Fruit fly (Drosophila melanogaster) whole organism, embryonic: ENCODE data around the gene CG10750.

Experiments used
- Atf6 ChIP-seq: fragments of 200-800 bp; sonication (Bioruptor generic); IDR thresholded peaks from 2 replicates; pipeline ENCODE4 v1.3.6; 2022; ENCODE audit warnings: missing biosample characterization, missing genetic modification characterization
- Bgb ChIP-seq: fragments of 200-800 bp; sonication (Bioruptor generic); IDR thresholded peaks from 2 replicates; pipeline ENCODE4 v1.3.6; 2022; ENCODE audit warnings: missing biosample characterization, missing genetic modification characterization; ENCODE audit not compliant: partially characterized antibody
- BtbVII ChIP-seq: fragments of 200-800 bp; sonication (Bioruptor generic); optimal IDR thresholded peaks from 3 replicates; lab custom pipeline; 2017; ENCODE audit warnings: missing biosample characterization, mild to moderate bottlenecking, missing genetic modification characterization
- C15 ChIP-seq: fragments of 200-800 bp; sonication (Bioruptor generic); IDR thresholded peaks from 3 replicates; pipeline ENCODE4 v1.3.6; 2022; ENCODE audit warnings: missing biosample characterization, missing genetic modification characterization
- CG10654 ChIP-seq: fragments of 200-800 bp; sonication (Bioruptor generic); optimal IDR thresholded peaks from 2 replicates; lab custom pipeline; 2016; ENCODE audit warnings: missing biosample characterization, missing genetic modification characterization
- CG11695 ChIP-seq: fragments of 200-800 bp; sonication (Bioruptor generic); IDR thresholded peaks from 3 replicates; pipeline ENCODE4 v1.3.6; 2022; ENCODE audit warnings: missing biosample characterization, missing genetic modification characterization
- CG12219 ChIP-seq: fragments of 200-800 bp; sonication (Bioruptor generic); optimal IDR thresholded peaks from 3 replicates; lab custom pipeline; 2018; ENCODE audit warnings: missing biosample characterization, mild to moderate bottlenecking, missing genetic modification characterization
- CG1233 ChIP-seq: fragments of 200-800 bp; sonication (Bioruptor generic); optimal IDR thresholded peaks from 4 replicates; lab custom pipeline; 2018; ENCODE audit warnings: missing biosample characterization, mild to moderate bottlenecking, missing genetic modification characterization
- CG15514 ChIP-seq: fragments of 200-800 bp; sonication (Bioruptor generic); optimal IDR thresholded peaks from 3 replicates; lab custom pipeline; 2017; ENCODE audit warnings: missing biosample characterization, missing genetic modification characterization, mild to moderate bottlenecking, moderate library complexity, missing genetic modification reagents
- CG1792 ChIP-seq: fragments of 200-800 bp; sonication (Bioruptor generic); optimal IDR thresholded peaks from 2 replicates; lab custom pipeline; 2016; ENCODE audit warnings: missing biosample characterization, missing genetic modification characterization
- CG18011 ChIP-seq: fragments of 200-800 bp; sonication (Bioruptor generic); optimal IDR thresholded peaks from 2 replicates; lab custom pipeline; 2017; ENCODE audit warnings: missing biosample characterization, missing genetic modification characterization, mild to moderate bottlenecking, moderate library complexity, missing genotype
- CG2202 ChIP-seq: fragments of 200-800 bp; sonication (Bioruptor generic); optimal IDR thresholded peaks from 2 replicates; lab custom pipeline; 2018; ENCODE audit warnings: missing biosample characterization, mild to moderate bottlenecking, missing genetic modification characterization
- CG31441 ChIP-seq: fragments of 200-800 bp; sonication (Bioruptor generic); IDR thresholded peaks from 2 replicates; pipeline ENCODE4 v1.3.6; 2022; ENCODE audit warnings: missing biosample characterization, missing genetic modification characterization
- CG4404 ChIP-seq: fragments of 200-800 bp; sonication (Bioruptor generic); IDR thresholded peaks from 2 replicates; pipeline ENCODE4 v1.3.6; 2022; ENCODE audit warnings: missing biosample characterization, missing genetic modification characterization
- CG8388 ChIP-seq: fragments of 200-800 bp; sonication (Bioruptor generic); optimal IDR thresholded peaks from 2 replicates; lab custom pipeline; 2019; ENCODE audit warnings: missing biosample characterization, mild to moderate bottlenecking, missing genetic modification characterization, moderate library complexity
- CG9609 ChIP-seq: fragments of 200-800 bp; sonication (Bioruptor generic); optimal IDR thresholded peaks from 3 replicates; lab custom pipeline; 2016; ENCODE audit warnings: missing biosample characterization, missing genetic modification characterization
- CoRest ChIP-seq: fragments of 200-800 bp; sonication (Bioruptor generic); optimal IDR thresholded peaks from 3 replicates; lab custom pipeline; 2018; ENCODE audit warnings: missing biosample characterization, mild to moderate bottlenecking, missing genetic modification characterization, moderate library complexity
- D ChIP-seq, 2 experiments: fragments of 200-800 bp in 1 of 2; fragments of >200 bp in 1 of 2; sonication (Bioruptor generic) in 1 of 2; optimal IDR thresholded peaks; 2 replicates in 1 of 2; 3 replicates in 1 of 2; lab custom pipeline; 2017; ENCODE audit warnings: mild to moderate bottlenecking in 1 of 2, missing biosample characterization in 1 of 2, missing genetic modification characterization in 1 of 2, missing genetic modification reagents in 1 of 2
- Dip2 ChIP-seq: fragments of 200-800 bp; sonication (Bioruptor generic); IDR thresholded peaks from 2 replicates; pipeline ENCODE4 v1.3.6; 2022; ENCODE audit warnings: missing biosample characterization, missing genetic modification characterization
- Drgx ChIP-seq: fragments of 200-800 bp; sonication (Bioruptor generic); IDR thresholded peaks from 2 replicates; pipeline ENCODE4 v1.3.6; 2022; ENCODE audit warnings: missing biosample characterization, missing genetic modification characterization
- GATAe ChIP-seq: fragments of 200-800 bp; sonication (Bioruptor generic); conservative IDR thresholded peaks from 2 replicates; pipeline ENCODE4 v1.3.6; 2022; ENCODE audit warnings: missing biosample characterization, missing genetic modification characterization
- Hr78 ChIP-seq, 2 experiments: fragments of 200-800 bp in 1 of 2; fragments of >200 bp in 1 of 2; sonication (Bioruptor generic) in 1 of 2; optimal IDR thresholded peaks; 2 replicates each; lab custom pipeline; 2017 to 2019; ENCODE audit warnings: missing biosample characterization in 2 of 2, missing genetic modification characterization in 2 of 2, mild to moderate bottlenecking in 1 of 2, moderate library complexity in 1 of 2
- Med ChIP-seq: fragments of 200-800 bp; sonication (Bioruptor generic); peaks from one replicate; lab custom pipeline; 2016; ENCODE audit warnings: missing biosample characterization, missing genetic modification characterization, mild to moderate bottlenecking, inconsistent platforms, moderate library complexity
- Mrtf ChIP-seq: fragments of 200-800 bp; sonication (Bioruptor generic); IDR thresholded peaks from 3 replicates; pipeline ENCODE4 v1.3.6; 2022; ENCODE audit warnings: missing biosample characterization, missing genetic modification characterization
- NC2β ChIP-seq: fragments of 200-800 bp; sonication (Bioruptor generic); optimal IDR thresholded peaks from 2 replicates; lab custom pipeline; 2016; ENCODE audit warnings: missing biosample characterization, missing genetic modification characterization
- NfI ChIP-seq: fragments of 200-800 bp; sonication (Bioruptor generic); optimal IDR thresholded peaks from 3 replicates; lab custom pipeline; 2018; ENCODE audit warnings: missing biosample characterization, mild to moderate bottlenecking, missing genetic modification characterization, moderate library complexity
- Pdp1 ChIP-seq, 2 experiments: fragments of 200-800 bp; sonication (Bioruptor generic); optimal IDR thresholded peaks; 3 replicates each; lab custom pipeline; 2016; ENCODE audit warnings: missing biosample characterization in 2 of 2, missing genetic modification characterization in 2 of 2, mild to moderate bottlenecking in 1 of 2, moderate library complexity in 1 of 2
- Sox102F ChIP-seq: fragments of 200-800 bp; sonication (Bioruptor generic); optimal IDR thresholded peaks from 2 replicates; lab custom pipeline; 2018; ENCODE audit warnings: missing biosample characterization, mild to moderate bottlenecking, missing genetic modification characterization, moderate library complexity
- Stat92E ChIP-seq, 3 experiments: fragments of >200 bp in 2 of 3; fragments of 200-800 bp in 1 of 3; sonication (Bioruptor generic) in 1 of 3; optimal IDR thresholded peaks; 2 replicates each; lab custom pipeline; 2017 to 2019; ENCODE audit warnings: missing biosample characterization in 3 of 3, missing genetic modification characterization in 3 of 3, mild to moderate bottlenecking in 1 of 3, moderate library complexity in 1 of 3
- Trl ChIP-seq, 3 experiments: fragments of >200 bp in 2 of 3; fragments of 200-800 bp in 1 of 3; sonication (Bioruptor generic) in 1 of 3; optimal IDR thresholded peaks; 2 replicates in 1 of 3; 3 replicates in 2 of 3; lab custom pipeline; 2016 to 2017; ENCODE audit warnings: missing biosample characterization in 1 of 3, missing genetic modification characterization in 1 of 3
- bowl ChIP-seq: fragments of 200-800 bp; sonication (Bioruptor generic); IDR thresholded peaks from 2 replicates; pipeline ENCODE4 v1.3.6; 2022; ENCODE audit warnings: missing biosample characterization, missing genetic modification characterization
- chm ChIP-seq: fragments of 200-800 bp; sonication (Bioruptor generic); IDR thresholded peaks from 2 replicates; pipeline ENCODE4 v1.3.6; 2022; ENCODE audit warnings: missing biosample characterization, missing genetic modification characterization
- exex ChIP-seq: fragments of 200-800 bp; sonication (Bioruptor generic); optimal IDR thresholded peaks from 4 replicates; lab custom pipeline; 2018; ENCODE audit warnings: missing biosample characterization, mild to moderate bottlenecking, missing genetic modification characterization, moderate library complexity
- fru ChIP-seq: fragments of >200 bp; optimal IDR thresholded peaks from 2 replicates; lab custom pipeline; 2017
- gce ChIP-seq: fragments of 200-800 bp; sonication (Bioruptor generic); IDR thresholded peaks from 3 replicates; pipeline ENCODE4 v1.3.6; 2022; ENCODE audit warnings: missing biosample characterization, missing genetic modification characterization
- gem ChIP-seq: fragments of 200-800 bp; sonication (Bioruptor generic); optimal IDR thresholded peaks from 2 replicates; lab custom pipeline; 2019; ENCODE audit warnings: missing biosample characterization, mild to moderate bottlenecking, missing genetic modification characterization, moderate library complexity
- gfzf ChIP-seq: fragments of 200-800 bp; sonication (Bioruptor generic); optimal IDR thresholded peaks from 2 replicates; lab custom pipeline; 2016; ENCODE audit warnings: missing biosample characterization, mild to moderate bottlenecking, missing genetic modification characterization, moderate library complexity
- gsb-n ChIP-seq: fragments of 200-800 bp; sonication (Bioruptor generic); optimal IDR thresholded peaks from 3 replicates; lab custom pipeline; 2018; ENCODE audit warnings: missing biosample characterization, mild to moderate bottlenecking, missing genetic modification characterization
- kay ChIP-seq: fragments of 200-800 bp; sonication (Bioruptor generic); optimal IDR thresholded peaks from 2 replicates; lab custom pipeline; 2016; ENCODE audit warnings: missing biosample characterization, missing genetic modification characterization
- lab ChIP-seq: fragments of 200-800 bp; sonication (Bioruptor generic); optimal IDR thresholded peaks from 3 replicates; lab custom pipeline; 2017; ENCODE audit warnings: missing biosample characterization, missing genetic modification characterization, mild to moderate bottlenecking, moderate library complexity, missing genetic modification reagents
- org-1 ChIP-seq: fragments of 200-800 bp; sonication (Bioruptor generic); optimal IDR thresholded peaks from 2 replicates; lab custom pipeline; 2017; ENCODE audit warnings: missing biosample characterization, missing genetic modification characterization
- p53 ChIP-seq: fragments of 200-800 bp; sonication (Bioruptor generic); optimal IDR thresholded peaks from 2 replicates; lab custom pipeline; 2016; ENCODE audit warnings: missing biosample characterization, missing genetic modification characterization
- row ChIP-seq: fragments of 200-800 bp; sonication (Bioruptor generic); IDR thresholded peaks from 3 replicates; pipeline ENCODE4 v1.3.6; 2022; ENCODE audit warnings: missing biosample characterization, missing genetic modification characterization
- sd ChIP-seq: fragments of 200-800 bp; sonication (Bioruptor generic); optimal IDR thresholded peaks from 3 replicates; lab custom pipeline; 2018; ENCODE audit warnings: missing biosample characterization, mild to moderate bottlenecking, missing genetic modification characterization, moderate library complexity
- stwl ChIP-seq: fragments of 200-800 bp; sonication (Bioruptor generic); optimal IDR thresholded peaks from 3 replicates; lab custom pipeline; 2018; ENCODE audit warnings: missing biosample characterization, mild to moderate bottlenecking, missing genetic modification characterization, moderate library complexity
- tll ChIP-seq, 2 experiments: fragments of 200-800 bp in 1 of 2; fragments of >200 bp in 1 of 2; sonication (Bioruptor generic) in 1 of 2; optimal IDR thresholded peaks; 2 replicates each; lab custom pipeline; 2017 to 2019; ENCODE audit warnings: missing biosample characterization in 2 of 2, missing genetic modification characterization in 2 of 2, mild to moderate bottlenecking in 1 of 2, moderate library complexity in 1 of 2
- tna ChIP-seq: fragments of 200-800 bp; sonication (Bioruptor generic); IDR thresholded peaks from 2 replicates; pipeline ENCODE4 v1.3.6; 2022; ENCODE audit warnings: missing biosample characterization, missing genetic modification characterization; ENCODE audit not compliant: partially characterized antibody
- trem ChIP-seq: fragments of 200-800 bp; optimal IDR thresholded peaks from 3 replicates; lab custom pipeline; 2019; ENCODE audit warnings: missing biosample characterization, mild to moderate bottlenecking, missing genetic modification characterization, moderate library complexity
- wek ChIP-seq: fragments of 200-800 bp; sonication (Bioruptor generic); optimal IDR thresholded peaks from 3 replicates; lab custom pipeline; 2018; ENCODE audit warnings: missing biosample characterization, mild to moderate bottlenecking, missing genetic modification characterization, moderate library complexity

Gene CG10750

DNA sequence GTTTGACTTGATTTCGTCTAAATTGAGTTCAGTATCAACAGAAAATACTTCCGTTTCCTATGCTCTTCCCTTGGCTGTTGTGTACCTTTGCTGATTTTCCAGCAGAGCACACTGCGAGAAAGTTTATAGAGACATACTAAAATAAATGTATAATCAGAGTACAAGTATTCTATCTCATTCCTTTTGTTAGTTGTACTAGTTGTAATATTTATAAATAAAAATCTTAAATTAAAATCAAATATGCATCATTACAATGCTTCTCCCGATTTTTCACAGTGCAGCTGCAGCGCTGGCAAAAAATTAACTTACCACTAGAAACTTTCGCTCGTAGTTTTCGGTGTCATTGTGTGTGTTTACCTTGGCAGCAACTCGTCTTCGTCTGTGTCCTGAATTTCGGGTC lies 35.0 kb downstream of the CG10750 start (continued):
- TF ChIP-seq Hr78 (GFP tag; optimal IDR thresholded peaks at IDR 0.05; lab: Kevin White, UChicago) (no peak), CG8388 (GFP tag; lab: Kevin White, UChicago) (peak; percentile 57), CG12219 (GFP tag; lab: Kevin White, UChicago) (peak; percentile 21), CG2202 (tag; lab: Kevin White, UChicago) (peak; percentile 47), kay (GFP tag; lab: Kevin White, UChicago) (no peak), Med (GFP tag; lab: Kevin White, UChicago) (peak; percentile 74), CG10654 (GFP tag; lab: Kevin White, UChicago) (no peak), Drgx (GFP tag; lab: Robert Waterston, UW) (no peak), CG15514 (GFP tag; lab: Kevin White, UChicago) (peak; percentile 2), Sox102F (GFP tag; lab: Kevin White, UChicago) (peak; percentile 57), sd (tag; lab: Kevin White, UChicago) (no peak), exex (tag; lab: Kevin White, UChicago) (no peak), tna (no peak), Atf6 (GFP tag; lab: Robert Waterston, UW) (peak; percentile 54; the same call in 1 of the 2 replicates), CG31441 (peak; percentile 69), GATAe (no peak), BtbVII (GFP tag; lab: Kevin White, UChicago) (peak; percentile 5), Pdp1 (GFP tag; optimal IDR thresholded peaks at IDR 0.05; lab: Kevin White, UChicago) (peak; percentile 32 to 48), fru (lab: Kevin White, UChicago) (no peak), D (optimal IDR thresholded peaks at IDR 0.05; lab: Kevin White, UChicago) (no peak), D (GFP tag; optimal IDR thresholded peaks at IDR 0.05; lab: Kevin White, UChicago) (peak; percentile 47), gsb-n (tag; lab: Kevin White, UChicago) (peak; percentile 52), wek (no peak), CG4404 (GFP tag; lab: Robert Waterston, UW) (peak; percentile 73), gfzf (GFP tag; lab: Kevin White, UChicago) (no peak), CG18011 (no peak), lab (peak; percentile 67), CG1792 (no peak), bowl (GFP tag; lab: Robert Waterston, UW) (no peak), gce (GFP tag; lab: Robert Waterston, UW) (no peak), stwl (no peak), row (GFP tag; lab: Robert Waterston, UW) (peak; percentile 70), C15 (GFP tag; lab: Robert Waterston, UW) (no peak), tll (GFP tag; optimal IDR thresholded peaks at IDR 0.05; lab: Kevin White, UChicago) (no peak), CG9609 (GFP tag; lab: Kevin White, UChicago) (peak; percentile 11), Bgb (GFP tag; lab: Robert Waterston, UW) (no peak), chm (GFP tag; lab: Robert Waterston, UW) (no peak), trem (tag; lab: Kevin White, UChicago) (peak; percentile 69), Dip2 (GFP tag; lab: Robert Waterston, UW) (no peak), CG11695 (GFP tag; lab: Robert Waterston, UW) (0 out of 3 replicates have a peak, but pooled peaks have one; percentile 46), p53 (GFP tag; lab: Kevin White, UChicago) (no peak), NfI (GFP tag; lab: Kevin White, UChicago) (peak; percentile 16), Trl (optimal IDR thresholded peaks at IDR 0.05; lab: Kevin White, UChicago) (no peak), Trl (GFP tag; optimal IDR thresholded peaks at IDR 0.05; lab: Kevin White, UChicago) (no peak), gem (tag; lab: Kevin White, UChicago) (peak; percentile 79), NC2β (peak; percentile 36), CoRest (peak; percentile 65), org-1 (GFP tag; lab: Kevin White, UChicago) (peak; percentile 38), Mrtf (GFP tag; lab: Robert Waterston, UW) (no peak), CG1233 (GFP tag; lab: Kevin White, UChicago) (peak; percentile 47), Stat92E (GFP tag; optimal IDR thresholded peaks at IDR 0.05; lab: Kevin White, UChicago) (no peak)
